Fruit fly (Drosophila melanogaster): ENCODE results near the gene Krn.
A peak's percentile ranks its signal among the peaks of the same experiment; 100 is the strongest.

The Krn gene

DNA sequence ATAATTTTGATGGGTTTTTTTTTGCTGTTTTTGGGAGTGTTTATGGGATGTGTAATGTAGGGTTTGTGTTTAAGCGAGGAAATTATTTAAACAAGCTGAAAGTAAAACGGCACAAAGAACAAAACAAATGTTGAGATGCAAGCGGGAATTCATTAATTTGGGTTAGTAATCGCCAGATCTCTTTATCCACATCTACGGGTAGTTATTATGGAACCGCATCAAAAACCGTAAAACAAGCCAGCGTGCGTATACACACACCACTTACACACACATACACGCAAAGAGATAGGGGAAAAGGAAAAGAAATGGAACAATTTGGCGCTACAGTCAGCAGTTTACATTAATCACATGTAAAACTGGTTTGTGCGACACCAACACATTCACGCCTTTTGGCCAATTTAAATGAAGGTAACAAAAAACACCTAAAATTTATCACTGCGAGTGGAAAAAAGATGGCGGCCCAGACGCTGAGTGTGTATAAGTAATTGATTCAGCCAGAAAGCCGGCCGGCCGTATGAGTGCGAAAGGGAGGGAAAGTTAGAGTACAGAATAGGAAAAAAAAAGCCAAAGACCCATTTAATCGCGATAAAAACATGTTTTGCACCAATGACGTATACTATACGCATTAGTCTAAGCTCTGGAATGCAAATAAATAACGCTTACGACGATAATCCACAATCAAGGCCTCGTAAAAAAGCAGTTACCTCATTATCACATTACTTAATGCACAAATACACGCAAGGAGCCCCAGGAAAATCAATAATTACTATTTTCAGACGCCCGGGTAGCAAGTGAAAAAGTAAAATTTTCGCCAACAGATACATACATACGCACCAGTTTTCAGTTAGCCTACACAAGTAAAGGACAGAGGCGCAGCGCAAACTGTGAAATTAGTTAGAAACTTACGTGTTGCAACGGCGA is 9.8 kb downstream of the Krn start (continued):
- no peak for TF ChIP-seq Lpt (GFP tag; optimal IDR thresholded peaks at IDR 0.05)
- TF ChIP-seq esg (GFP tag; conservative IDR thresholded peaks at IDR 0.05), result no peak
- TF ChIP-seq Gsc (GFP tag; IDR thresholded peaks at IDR 0.05), result no peak
- TF ChIP-seq HLH4C (GFP tag; IDR thresholded peaks at IDR 0.05; ENCODE audit: partially characterized antibody), result no peak
- TF ChIP-seq amos (GFP tag; IDR thresholded peaks at IDR 0.05; ENCODE audit: partially characterized antibody), result peak; percentile 43; the same call in 1 of the 2 replicates
- TF ChIP-seq CrebB (tag; optimal IDR thresholded peaks at IDR 0.05), result no peak
- no peak for TF ChIP-seq Max (GFP tag; optimal IDR thresholded peaks at IDR 0.05)
- TF ChIP-seq tup (GFP tag; optimal IDR thresholded peaks at IDR 0.05), result no peak
- no peak for TF ChIP-seq Hmr (GFP tag; optimal IDR thresholded peaks at IDR 0.05)
- TF ChIP-seq CG4360 (GFP tag; IDR thresholded peaks at IDR 0.05), result 0 out of 2 replicates have a peak, but pooled peaks have one; percentile 35
- TF ChIP-seq CG13296 (GFP tag; optimal IDR thresholded peaks at IDR 0.05), result peak; percentile 52
- no peak for TF ChIP-seq ind (GFP tag; optimal IDR thresholded peaks at IDR 0.05)
- TF ChIP-seq CG17385 (GFP tag; optimal IDR thresholded peaks at IDR 0.05), result peak; percentile 17
- no peak for TF ChIP-seq Mad (GFP tag; optimal IDR thresholded peaks at IDR 0.05)
- no peak for TF ChIP-seq fd64A (GFP tag; optimal IDR thresholded peaks at IDR 0.05)
- no peak for TF ChIP-seq Dbx (GFP tag; IDR thresholded peaks at IDR 0.05)
- TF ChIP-seq CG4282 (GFP tag; optimal IDR thresholded peaks at IDR 0.05), result no peak
- TF ChIP-seq HLH3B (GFP tag; IDR thresholded peaks at IDR 0.05), result 0 out of 2 replicates have a peak, but pooled peaks have one; percentile 21
- no peak for TF ChIP-seq bigmax (GFP tag; optimal IDR thresholded peaks at IDR 0.05)
- TF ChIP-seq ttk (GFP tag; IDR thresholded peaks at IDR 0.05), result no peak
- TF ChIP-seq Atf-2 (GFP tag; optimal IDR thresholded peaks at IDR 0.05), result no peak
- peak; percentile 52 for TF ChIP-seq pfk (GFP tag; optimal IDR thresholded peaks at IDR 0.05)
- TF ChIP-seq kni (GFP tag; optimal IDR thresholded peaks at IDR 0.05), result peak; percentile 70
- TF ChIP-seq CG32767 (GFP tag; IDR thresholded peaks at IDR 0.05), result peak; percentile 97
- TF ChIP-seq Ets65A (GFP tag), result peak; percentile 69
- TF ChIP-seq sug (tag; optimal IDR thresholded peaks at IDR 0.05), result peak; percentile 49
- TF ChIP-seq otp (GFP tag; IDR thresholded peaks at IDR 0.05), result no peak; the same call in 2 of the 3 replicates
- TF ChIP-seq lov (optimal IDR thresholded peaks at IDR 0.05), result no peak
- no peak for TF ChIP-seq lov (GFP tag; IDR thresholded peaks at IDR 0.05)
- no peak for TF ChIP-seq Hand (GFP tag; optimal IDR thresholded peaks at IDR 0.05)
- TF ChIP-seq gem (tag; optimal IDR thresholded peaks at IDR 0.05), result no peak
- 0 out of 2 replicates have a peak, but pooled peaks have one; percentile 12 for TF ChIP-seq CG14014 (GFP tag; IDR thresholded peaks at IDR 0.05)
- peak in 1 of 2 experiments; percentile 33 for TF ChIP-seq bsh (GFP tag; optimal IDR thresholded peaks at IDR 0.05)
- TF ChIP-seq CG34224 (GFP tag; IDR thresholded peaks at IDR 0.05; ENCODE audit: partially characterized antibody), result 0 out of 3 replicates have a peak, but pooled peaks have one; percentile 9
- TF ChIP-seq CG34422 (GFP tag; IDR thresholded peaks at IDR 0.05), result peak; percentile 82; the same call in 1 of the 3 replicates
- peak; percentile 70 for TF ChIP-seq Tbp (GFP tag; optimal IDR thresholded peaks at IDR 0.05)
- TF ChIP-seq z (GFP tag; IDR thresholded peaks at IDR 0.05), result no peak
- peak; percentile 19 for TF ChIP-seq CG6854 (GFP tag; optimal IDR thresholded peaks at IDR 0.05)
- no peak for TF ChIP-seq ap (GFP tag; IDR thresholded peaks at IDR 0.05)
- TF ChIP-seq CG31365 (tag; optimal IDR thresholded peaks at IDR 0.05), result no peak
- TF ChIP-seq pita (GFP tag; optimal IDR thresholded peaks at IDR 0.05), result no peak
- no peak for TF ChIP-seq CG10321 (GFP tag; IDR thresholded peaks at IDR 0.05)

Measured in whole organism, embryonic.